Worm (Caenorhabditis elegans) whole organism, L1 larva: ENCODE results near the gene unc-32.

Experiments used
- C04F5.9 ChIP-seq: sonication (generic microtip); optimal IDR thresholded peaks from 2 replicates; lab custom pipeline; 2016; ENCODE audit warnings: missing genetic modification characterization, missing compliant biosample characterization
- aha-1 ChIP-seq: fragments of 150-350 bp; optimal IDR thresholded peaks from 2 replicates; lab custom pipeline; 2014; ENCODE audit warnings: missing biosample characterization, missing genetic modification characterization
- alr-1 ChIP-seq: fragments of 200-800 bp; sonication (Bioruptor generic); optimal IDR thresholded peaks from 2 replicates; lab custom pipeline; 2018; ENCODE audit warnings: borderline replicate concordance, mild to moderate bottlenecking, missing genetic modification characterization, missing compliant biosample characterization
- aly-2 ChIP-seq: fragments of 150-350 bp; optimal IDR thresholded peaks from 2 replicates; lab custom pipeline; 2014; ENCODE audit warnings: missing biosample characterization, missing genetic modification characterization
- ama-1 ChIP-seq: fragments of 150-350 bp; optimal IDR thresholded peaks from 2 replicates; lab custom pipeline; 2014
- blmp-1 ChIP-seq: fragments of 150-350 bp; optimal IDR thresholded peaks from 2 replicates; lab custom pipeline; 2014; ENCODE audit warnings: missing biosample characterization, missing genetic modification characterization
- ceh-63 ChIP-seq: fragments of 200-800 bp; sonication (Bioruptor generic); optimal IDR thresholded peaks from 2 replicates; lab custom pipeline; 2018; ENCODE audit warnings: mild to moderate bottlenecking, missing genetic modification characterization, missing compliant biosample characterization
- ceh-90 ChIP-seq: sonication (generic microtip); optimal IDR thresholded peaks from 2 replicates; lab custom pipeline; 2016; ENCODE audit warnings: missing genetic modification characterization, missing compliant biosample characterization
- efl-1 ChIP-seq, 4 experiments: fragments of 150-350 bp; optimal IDR thresholded peaks in 3 of 4; peaks in 1 of 4; 1 replicate in 1 of 4; 2 replicates in 3 of 4; lab custom pipeline; 2014; ENCODE audit warnings: missing biosample characterization in 2 of 4, missing genetic modification characterization in 2 of 4, missing genetic modification reagents in 2 of 4
- egl-13 ChIP-seq: sonication (generic microtip); optimal IDR thresholded peaks from 2 replicates; lab custom pipeline; 2016; ENCODE audit warnings: missing genotype, missing genetic modification reagents, missing genetic modification characterization, missing compliant biosample characterization
- egl-27 ChIP-seq, 2 experiments: fragments of 150-350 bp in 1 of 2; sonication (generic microtip); optimal IDR thresholded peaks; 3 replicates each; lab custom pipeline; 2017 to 2018; ENCODE audit warnings: missing biosample characterization in 2 of 2, missing genetic modification characterization in 2 of 2, missing genetic modification reagents in 2 of 2
- elt-2 ChIP-seq: sonication (generic microtip); optimal IDR thresholded peaks from 2 replicates; lab custom pipeline; 2016; ENCODE audit warnings: missing genetic modification characterization, mild to moderate bottlenecking, inconsistent platforms, missing compliant biosample characterization, missing genetic modification reagents
- elt-3 ChIP-seq, 6 experiments: fragments of 150-350 bp in 1 of 6; sonication (generic microtip); optimal IDR thresholded peaks; 2 replicates each; lab custom pipeline; 2017 to 2018; ENCODE audit warnings: missing biosample characterization in 6 of 6, missing genetic modification characterization in 6 of 6, inconsistent platforms in 1 of 6
- ets-5 ChIP-seq: fragments of 200-800 bp; sonication (Bioruptor generic); IDR thresholded peaks from 2 replicates; pipeline ENCODE4 v1.3.6; 2022; ENCODE audit warnings: missing genetic modification characterization, missing compliant biosample characterization
- fkh-8 ChIP-seq: sonication (generic microtip); optimal IDR thresholded peaks from 2 replicates; lab custom pipeline; 2016; ENCODE audit warnings: mild to moderate bottlenecking, missing genetic modification characterization, missing compliant biosample characterization
- fos-1 ChIP-seq: fragments of 150-350 bp; optimal IDR thresholded peaks from 2 replicates; lab custom pipeline; 2014; ENCODE audit warnings: missing biosample characterization, missing genetic modification characterization
- grh-1 ChIP-seq: fragments of 200-800 bp; sonication (Bioruptor generic); IDR thresholded peaks from 2 replicates; pipeline ENCODE4 v1.3.6; 2022; ENCODE audit warnings: missing genetic modification reagents, missing genetic modification characterization, missing compliant biosample characterization
- hlh-4 ChIP-seq: sonication (generic microtip); optimal IDR thresholded peaks from 2 replicates; lab custom pipeline; 2016; ENCODE audit warnings: mild to moderate bottlenecking, missing genetic modification characterization, missing compliant biosample characterization
- hpl-2 ChIP-seq: fragments of 150-350 bp; optimal IDR thresholded peaks from 2 replicates; lab custom pipeline; 2014; ENCODE audit warnings: missing biosample characterization, missing genetic modification reagents, missing genetic modification characterization
- lin-39 ChIP-seq: fragments of 150-350 bp; optimal IDR thresholded peaks from 2 replicates; lab custom pipeline; 2014; ENCODE audit warnings: missing biosample characterization, missing genetic modification reagents, missing genetic modification characterization
- lir-3 ChIP-seq: sonication (generic microtip); optimal IDR thresholded peaks from 2 replicates; lab custom pipeline; 2016; ENCODE audit warnings: mild to moderate bottlenecking, missing genetic modification characterization, moderate library complexity, missing compliant biosample characterization; ENCODE audit not compliant: poor library complexity
- mab-9 ChIP-seq: fragments of 200-800 bp; sonication (Bioruptor generic); IDR thresholded peaks from 2 replicates; pipeline ENCODE4 v1.3.6; 2022; ENCODE audit warnings: missing genetic modification reagents, missing genetic modification characterization, missing compliant biosample characterization
- mef-2 ChIP-seq: fragments of 150-350 bp; optimal IDR thresholded peaks from 2 replicates; lab custom pipeline; 2014; ENCODE audit warnings: missing biosample characterization, missing genetic modification characterization
- nhr-20 ChIP-seq: sonication (generic microtip); optimal IDR thresholded peaks from 2 replicates; lab custom pipeline; 2016; ENCODE audit warnings: mild to moderate bottlenecking, missing genetic modification characterization, missing compliant biosample characterization
- nhr-28 ChIP-seq: fragments of 150-350 bp; optimal IDR thresholded peaks from 2 replicates; lab custom pipeline; 2014; ENCODE audit warnings: missing biosample characterization, missing genetic modification characterization
- nhr-71 ChIP-seq: sonication (generic microtip); optimal IDR thresholded peaks from 2 replicates; lab custom pipeline; 2016; ENCODE audit warnings: mild to moderate bottlenecking, missing genetic modification characterization, moderate library complexity, missing compliant biosample characterization
- nhr-76 ChIP-seq: sonication (generic microtip); optimal IDR thresholded peaks from 2 replicates; lab custom pipeline; 2017; ENCODE audit warnings: missing biosample characterization, missing genetic modification characterization
- nhr-77 ChIP-seq: fragments of 150-350 bp; optimal IDR thresholded peaks from 2 replicates; lab custom pipeline; 2014; ENCODE audit warnings: missing biosample characterization, missing genetic modification characterization
- nhr-85 ChIP-seq: sonication (generic microtip); peaks from one replicate; lab custom pipeline; 2016; ENCODE audit warnings: missing genetic modification characterization, inconsistent platforms, missing compliant biosample characterization
- pag-3 ChIP-seq: sonication (generic microtip); optimal IDR thresholded peaks from 2 replicates; lab custom pipeline; 2017; ENCODE audit warnings: missing genetic modification characterization, mild to moderate bottlenecking, missing compliant biosample characterization, antibody characterized with exemption, borderline replicate concordance; ENCODE audit not compliant: insufficient read depth
- pax-3 ChIP-seq: fragments of 200-800 bp; sonication (Bioruptor generic); optimal IDR thresholded peaks from 2 replicates; lab custom pipeline; 2018; ENCODE audit warnings: mild to moderate bottlenecking, missing genetic modification characterization, moderate library complexity, missing compliant biosample characterization
- pqm-1 ChIP-seq: sonication (generic microtip); optimal IDR thresholded peaks from 3 replicates; lab custom pipeline; 2017; ENCODE audit warnings: missing biosample characterization, missing genetic modification characterization
- skn-1 ChIP-seq: fragments of 150-350 bp; optimal IDR thresholded peaks from 2 replicates; lab custom pipeline; 2014; ENCODE audit warnings: missing biosample characterization, missing genetic modification characterization
- snpc-4 ChIP-seq: fragments of 150-350 bp; optimal IDR thresholded peaks from 2 replicates; lab custom pipeline; 2014; ENCODE audit warnings: missing biosample characterization, missing genetic modification characterization
- sup-37 ChIP-seq: fragments of 200-800 bp; sonication (Bioruptor generic); optimal IDR thresholded peaks from 2 replicates; lab custom pipeline; 2018; ENCODE audit warnings: mild to moderate bottlenecking, missing genetic modification characterization, missing compliant biosample characterization
- tbx-2 ChIP-seq: sonication (generic microtip); optimal IDR thresholded peaks from 2 replicates; lab custom pipeline; 2016; ENCODE audit warnings: missing genetic modification characterization, missing compliant biosample characterization
- unc-30 ChIP-seq: sonication (generic microtip); optimal IDR thresholded peaks from 2 replicates; lab custom pipeline; 2017; ENCODE audit warnings: missing biosample characterization, missing genetic modification characterization
- unc-86 ChIP-seq: sonication (generic microtip); optimal IDR thresholded peaks from 2 replicates; lab custom pipeline; 2016; ENCODE audit warnings: missing genetic modification characterization, missing compliant biosample characterization
- unc-98 ChIP-seq: fragments of 200-800 bp; sonication (Bioruptor generic); IDR thresholded peaks from 2 replicates; pipeline ENCODE4 v1.3.6; 2022; ENCODE audit warnings: missing genetic modification characterization, missing compliant biosample characterization
- ztf-4 ChIP-seq: fragments of 150-350 bp; optimal IDR thresholded peaks from 2 replicates; lab custom pipeline; 2014; ENCODE audit warnings: missing biosample characterization, missing genetic modification characterization

unc-32 gene

ce11 chrIII:8910139-8910538 lies 4.7 kb downstream of the unc-32 start:
- TF ChIP-seq nhr-77 (tag; lab: Kevin White, UChicago) (no peak), snpc-4 (tag; lab: Kevin White, UChicago) (no peak), nhr-76 (tag; lab: Kevin White, UChicago) (no peak), tbx-2 (no peak), efl-1 (optimal IDR thresholded peaks at IDR 0.05; lab: Kevin White, UChicago) (no peak), efl-1 (GFP tag; optimal IDR thresholded peaks at IDR 0.05 in 1 of 2; lab: Kevin White, UChicago) (no peak), mab-9 (no peak)

DNA sequence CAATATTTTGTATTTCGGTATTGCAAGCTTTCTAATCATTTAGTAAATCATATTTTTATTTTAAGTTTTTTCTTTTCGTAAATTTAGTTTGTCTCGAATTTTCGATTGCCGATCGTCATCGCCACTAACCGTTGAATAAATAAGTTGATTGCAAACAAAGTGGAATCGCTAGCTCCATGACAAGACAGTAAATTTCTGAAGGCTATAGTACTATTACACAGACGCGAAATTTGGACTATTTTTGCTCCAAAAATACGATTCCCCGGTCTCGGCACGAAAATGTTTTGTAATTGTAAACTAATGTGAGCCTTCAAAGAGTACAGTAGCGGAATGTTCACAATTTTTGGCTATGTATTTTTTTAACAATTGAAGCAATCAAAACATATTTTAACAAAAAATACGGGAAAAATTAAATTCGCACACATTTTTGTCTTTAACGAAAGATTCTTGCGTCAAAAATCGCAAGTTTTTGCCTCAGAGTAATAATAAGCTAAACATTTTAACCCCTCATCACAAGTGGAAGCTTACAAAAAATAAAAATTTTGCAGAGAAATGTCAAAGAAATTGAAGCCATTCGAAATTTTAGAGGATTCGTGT lies 6.3 kb downstream of the unc-32 start, which contains the start of gene tpk-1:
Gene tpk-1, plus strand, starts transcription at position 547 of the 597 bp plus-strand sequence.
- TF ChIP-seq sup-37 (GFP tag; lab: Kevin White, UChicago) (no peak), unc-98 (no peak), pqm-1 (no peak), skn-1 (tag; lab: Kevin White, UChicago) (no peak), egl-27 (tag; optimal IDR thresholded peaks at IDR 0.05; lab: Kevin White, UChicago) (no peak), nhr-20 (tag; lab: Kevin White, UChicago) (no peak), fkh-8 (tag; lab: Kevin White, UChicago) (no peak), fos-1 (tag; lab: Kevin White, UChicago) (no peak), nhr-85 (tag; lab: Kevin White, UChicago) (no peak), pag-3 (tag; lab: Kevin White, UChicago) (no peak)

ce11 chrIII:8913469-8913868 lies 8.1 kb downstream of the unc-32 start, which contains the start of gene trxr-2:
Gene trxr-2 (plus strand): TSS chrIII:8913769.
- TF ChIP-seq fkh-8 (tag; lab: Kevin White, UChicago) (no peak), blmp-1 (no peak), unc-86 (tag; lab: Kevin White, UChicago) (no peak), ets-5 (GFP tag; lab: Robert Waterston, UW) (no peak), pax-3 (tag; lab: Kevin White, UChicago) (no peak), ceh-63 (GFP tag; lab: Kevin White, UChicago) (no peak), elt-3 (tag; optimal IDR thresholded peaks at IDR 0.05; lab: Kevin White, UChicago) (no peak), egl-13 (tag; lab: Kevin White, UChicago) (no peak), lin-39 (tag; lab: Kevin White, UChicago) (no peak), pag-3 (tag; lab: Kevin White, UChicago) (no peak), elt-2 (tag; lab: Kevin White, UChicago) (no peak), unc-30 (no peak), nhr-28 (tag; lab: Kevin White, UChicago) (no peak), ama-1 (lab: Kevin White, UChicago) (no peak), C04F5.9 (tag; lab: Kevin White, UChicago) (no peak), ceh-90 (tag; lab: Kevin White, UChicago) (no peak), tbx-2 (no peak)

- TF ChIP-seq pag-3 (tag; lab: Kevin White, UChicago) (no peak), ztf-4 (no peak), hpl-2 (GFP tag; lab: Kevin White, UChicago) (no peak), grh-1 (GFP tag; lab: Robert Waterston, UW) (no peak), snpc-4 (tag; lab: Kevin White, UChicago) (no peak), elt-2 (tag; lab: Kevin White, UChicago) (no peak), lir-3 (tag; lab: Kevin White, UChicago) (no peak), unc-86 (tag; lab: Kevin White, UChicago) (no peak), aha-1 (tag; lab: Kevin White, UChicago) (no peak), mef-2 (no peak), hlh-4 (tag; lab: Kevin White, UChicago) (no peak), sup-37 (GFP tag; lab: Kevin White, UChicago) (no peak), alr-1 (tag; lab: Kevin White, UChicago) (no peak), aly-2 (no peak), nhr-71 (no peak), nhr-28 (tag; lab: Kevin White, UChicago) (no peak), ceh-63 (GFP tag; lab: Kevin White, UChicago) (no peak)
- TF ChIP-seq, all 84 proteins: peak for 0
Measured at ce11 chrIII:8917879-8918381, 12.5 kb downstream of the unc-32 start, which contains the start of gene cdc-25.3. Gene cdc-25.3 (minus strand): TSS chrIII:8917929.
